Fruit fly (Drosophila melanogaster): ENCODE results near the gene CG33995.

dm6 chr2L:5000919-5001581, 42.0 kb upstream of the CG33995 start:
- TF ChIP-seq psq (optimal IDR thresholded peaks at IDR 0.05) (no peak), pan (optimal IDR thresholded peaks at IDR 0.05) (no peak), CG8478 (optimal IDR thresholded peaks at IDR 0.05) (peak; percentile 1)

All from whole organism.